Fruit fly (Drosophila melanogaster) whole organism, embryonic: ENCODE data around the gene CG2747.
A peak's percentile ranks its signal among the peaks of the same experiment; 100 is the strongest.

Experiments
- Aef1 ChIP-seq: fragments of 200-800 bp; sonication (Bioruptor generic); IDR thresholded peaks from 3 replicates; pipeline ENCODE4 v1.3.6; 2022; ENCODE audit warnings: missing biosample characterization, missing genetic modification characterization
- CG10274 ChIP-seq: fragments of 200-800 bp; sonication (Bioruptor generic); optimal IDR thresholded peaks from 3 replicates; lab custom pipeline; 2017; ENCODE audit warnings: missing biosample characterization, mild to moderate bottlenecking, missing genetic modification characterization
- CG11504 ChIP-seq: fragments of 200-800 bp; sonication (Bioruptor generic); optimal IDR thresholded peaks from 3 replicates; lab custom pipeline; 2019; ENCODE audit warnings: missing biosample characterization, mild to moderate bottlenecking, missing genetic modification characterization, moderate library complexity
- CG13424 ChIP-seq: fragments of 200-800 bp; sonication (Bioruptor generic); optimal IDR thresholded peaks from 2 replicates; lab custom pipeline; 2019; ENCODE audit warnings: missing biosample characterization, mild to moderate bottlenecking, missing genetic modification characterization, moderate library complexity
- CG15011 ChIP-seq: fragments of 200-800 bp; sonication (Bioruptor generic); optimal IDR thresholded peaks from 3 replicates; lab custom pipeline; 2018; ENCODE audit warnings: missing biosample characterization, mild to moderate bottlenecking, missing genetic modification characterization
- CG15073 ChIP-seq: fragments of 200-800 bp; sonication (Bioruptor generic); optimal IDR thresholded peaks from 2 replicates; lab custom pipeline; 2016; ENCODE audit warnings: missing biosample characterization, missing genetic modification characterization
- CG1529 ChIP-seq: fragments of 200-800 bp; sonication (Bioruptor generic); optimal IDR thresholded peaks from 3 replicates; lab custom pipeline; 2018; ENCODE audit warnings: missing biosample characterization, missing genetic modification characterization
- CG16815 ChIP-seq: fragments of 200-800 bp; sonication (Bioruptor generic); optimal IDR thresholded peaks from 3 replicates; lab custom pipeline; 2017; ENCODE audit warnings: missing biosample characterization, mild to moderate bottlenecking, missing genetic modification characterization
- CG2120 ChIP-seq: fragments of 200-800 bp; sonication (Bioruptor generic); optimal IDR thresholded peaks from 3 replicates; lab custom pipeline; 2016; ENCODE audit warnings: missing biosample characterization, missing genetic modification characterization
- CG2129 ChIP-seq: fragments of 200-800 bp; sonication (Bioruptor generic); IDR thresholded peaks from 2 replicates; pipeline ENCODE4 v1.3.6; 2022; ENCODE audit warnings: missing biosample characterization, missing genetic modification characterization; ENCODE audit not compliant: partially characterized antibody
- CG2202 ChIP-seq: fragments of 200-800 bp; sonication (Bioruptor generic); optimal IDR thresholded peaks from 2 replicates; lab custom pipeline; 2018; ENCODE audit warnings: missing biosample characterization, mild to moderate bottlenecking, missing genetic modification characterization
- CG2678 ChIP-seq: fragments of 200-800 bp; sonication (Bioruptor generic); optimal IDR thresholded peaks from 3 replicates; lab custom pipeline; 2019; ENCODE audit warnings: missing biosample characterization, mild to moderate bottlenecking, missing genetic modification characterization, moderate library complexity
- CG2712 ChIP-seq: fragments of 200-800 bp; optimal IDR thresholded peaks from 3 replicates; lab custom pipeline; 2019; ENCODE audit warnings: missing biosample characterization, mild to moderate bottlenecking, missing genetic modification characterization, moderate library complexity
- CG32772 ChIP-seq: fragments of 200-800 bp; sonication (Bioruptor generic); IDR thresholded peaks from 2 replicates; pipeline ENCODE4 v1.3.6; 2022; ENCODE audit warnings: missing biosample characterization, missing genetic modification characterization
- CG5180 ChIP-seq: fragments of 200-800 bp; sonication (Bioruptor generic); optimal IDR thresholded peaks from 3 replicates; lab custom pipeline; 2017; ENCODE audit warnings: missing biosample characterization, missing genetic modification characterization, mild to moderate bottlenecking, moderate library complexity, missing genetic modification reagents
- CG6254 ChIP-seq: fragments of 200-800 bp; sonication (Bioruptor generic); optimal IDR thresholded peaks from 3 replicates; lab custom pipeline; 2017; ENCODE audit warnings: mild to moderate bottlenecking, missing biosample characterization, missing genetic modification reagents, missing genetic modification characterization
- CG6791 ChIP-seq: fragments of 200-800 bp; sonication (Bioruptor generic); IDR thresholded peaks from 3 replicates; pipeline ENCODE4 v1.3.6; 2022; ENCODE audit warnings: missing biosample characterization, missing genetic modification characterization; ENCODE audit not compliant: partially characterized antibody
- CG7357 ChIP-seq: fragments of 200-800 bp; sonication (Bioruptor generic); IDR thresholded peaks from 3 replicates; pipeline ENCODE4 v1.3.6; 2022; ENCODE audit warnings: missing biosample characterization, missing genetic modification characterization
- CG8290 ChIP-seq, 3 experiments: fragments of 200-800 bp; sonication (Bioruptor generic); optimal IDR thresholded peaks; 2 replicates each; lab custom pipeline; 2016 to 2019; ENCODE audit warnings: missing biosample characterization in 3 of 3, missing genetic modification characterization in 3 of 3, mild to moderate bottlenecking in 2 of 3, moderate library complexity in 1 of 3
- CG8478 ChIP-seq: fragments of >200 bp; optimal IDR thresholded peaks from 2 replicates; lab custom pipeline; 2018
- CG9817 ChIP-seq: fragments of 200-800 bp; sonication (Bioruptor generic); optimal IDR thresholded peaks from 2 replicates; lab custom pipeline; 2018; ENCODE audit warnings: missing biosample characterization, mild to moderate bottlenecking, missing genetic modification characterization, moderate library complexity
- Chrac-16 ChIP-seq: fragments of 200-800 bp; sonication (Bioruptor generic); optimal IDR thresholded peaks from 3 replicates; lab custom pipeline; 2016; ENCODE audit warnings: missing biosample characterization, missing genetic modification characterization
- Deaf1 ChIP-seq: fragments of 200-800 bp; optimal IDR thresholded peaks from 3 replicates; lab custom pipeline; 2019; ENCODE audit warnings: missing biosample characterization, mild to moderate bottlenecking, missing genetic modification characterization, moderate library complexity
- Dek ChIP-seq: fragments of 200-800 bp; sonication (Bioruptor generic); optimal IDR thresholded peaks from 3 replicates; lab custom pipeline; 2019; ENCODE audit warnings: missing biosample characterization, mild to moderate bottlenecking, missing genetic modification characterization, moderate library complexity
- Dref ChIP-seq: fragments of 200-800 bp; sonication (Bioruptor generic); IDR thresholded peaks from 2 replicates; pipeline ENCODE4 v1.3.6; 2022; ENCODE audit warnings: missing biosample characterization, missing genetic modification characterization
- E2f2 ChIP-seq: fragments of 200-800 bp; sonication (Bioruptor generic); IDR thresholded peaks from 2 replicates; pipeline ENCODE4 v1.3.6; 2022; ENCODE audit warnings: missing biosample characterization, missing genetic modification characterization
- HLH3B ChIP-seq: fragments of 200-800 bp; sonication (Bioruptor generic); IDR thresholded peaks from 2 replicates; pipeline ENCODE4 v1.3.6; 2022; ENCODE audit warnings: missing biosample characterization, missing genetic modification characterization
- Hmx ChIP-seq: fragments of 200-800 bp; sonication (Bioruptor generic); optimal IDR thresholded peaks from 2 replicates; lab custom pipeline; 2016; ENCODE audit warnings: missing biosample characterization, missing genetic modification characterization
- Lpt ChIP-seq: fragments of >200 bp; optimal IDR thresholded peaks from 2 replicates; lab custom pipeline; 2018; ENCODE audit warnings: missing biosample characterization, missing genetic modification characterization
- Sin3A ChIP-seq: fragments of >200 bp; optimal IDR thresholded peaks from 2 replicates; lab custom pipeline; 2018
- Taf1 ChIP-seq: fragments of 200-800 bp; sonication (Bioruptor generic); IDR thresholded peaks from 2 replicates; pipeline ENCODE4 v1.3.6; 2022; ENCODE audit warnings: missing biosample characterization, missing genetic modification characterization
- Usf ChIP-seq: fragments of 200-800 bp; sonication (Bioruptor generic); optimal IDR thresholded peaks from 2 replicates; lab custom pipeline; 2017; ENCODE audit warnings: missing genotype, missing biosample characterization, missing genetic modification characterization
- ase ChIP-seq: fragments of 200-800 bp; sonication (Bioruptor generic); IDR thresholded peaks from 3 replicates; pipeline ENCODE4 v1.3.6; 2022; ENCODE audit warnings: missing biosample characterization, missing genetic modification characterization
- cato ChIP-seq: fragments of 200-800 bp; sonication (Bioruptor generic); optimal IDR thresholded peaks from 2 replicates; lab custom pipeline; 2016; ENCODE audit warnings: missing biosample characterization, missing genetic modification characterization, borderline replicate concordance
- ci ChIP-seq: fragments of 200-800 bp; sonication (Bioruptor generic); IDR thresholded peaks from 3 replicates; pipeline ENCODE4 v1.3.6; 2022; ENCODE audit warnings: missing biosample characterization, missing genetic modification characterization
- crc ChIP-seq: fragments of 200-800 bp; sonication (Bioruptor generic); optimal IDR thresholded peaks from 2 replicates; lab custom pipeline; 2016; ENCODE audit warnings: missing biosample characterization, missing genetic modification characterization
- danr ChIP-seq: fragments of 200-800 bp; sonication (Bioruptor generic); IDR thresholded peaks from 2 replicates; pipeline ENCODE4 v1.3.6; 2022; ENCODE audit warnings: missing biosample characterization, missing genetic modification characterization
- dm ChIP-seq: fragments of 200-800 bp; sonication (Bioruptor generic); optimal IDR thresholded peaks from 3 replicates; lab custom pipeline; 2016; ENCODE audit warnings: missing biosample characterization, missing genetic modification characterization
- dmrt99B ChIP-seq: fragments of 200-800 bp; sonication (Bioruptor generic); optimal IDR thresholded peaks from 2 replicates; lab custom pipeline; 2018; ENCODE audit warnings: missing biosample characterization, mild to moderate bottlenecking, missing genetic modification characterization, moderate library complexity
- esg ChIP-seq: fragments of 200-800 bp; sonication (Bioruptor generic); conservative IDR thresholded peaks from 2 replicates; pipeline ENCODE4 v1.3.6; 2022; ENCODE audit warnings: missing biosample characterization, missing genetic modification characterization
- eve ChIP-seq, 2 experiments: fragments of >200 bp; optimal IDR thresholded peaks; 2 replicates each; lab custom pipeline; 2017; ENCODE audit warnings: missing biosample characterization in 2 of 2, missing genetic modification characterization in 2 of 2
- her ChIP-seq: fragments of 200-800 bp; sonication (Bioruptor generic); optimal IDR thresholded peaks from 2 replicates; lab custom pipeline; 2016; ENCODE audit warnings: missing biosample characterization, missing genetic modification characterization
- inv ChIP-seq: fragments of 200-800 bp; sonication (Bioruptor generic); IDR thresholded peaks from 2 replicates; pipeline ENCODE4 v1.3.6; 2022; ENCODE audit warnings: missing biosample characterization, missing genetic modification characterization; ENCODE audit not compliant: partially characterized antibody
- kni ChIP-seq: fragments of 200-800 bp; sonication (Bioruptor generic); optimal IDR thresholded peaks from 3 replicates; lab custom pipeline; 2017; ENCODE audit warnings: mild to moderate bottlenecking, missing biosample characterization, missing genetic modification reagents, missing genetic modification characterization
- lmd ChIP-seq: fragments of 200-800 bp; sonication (Bioruptor generic); IDR thresholded peaks from 2 replicates; pipeline ENCODE4 v1.3.6; 2022; ENCODE audit warnings: missing biosample characterization, missing genetic modification characterization
- nerfin-1 ChIP-seq: fragments of 200-800 bp; sonication (Bioruptor generic); optimal IDR thresholded peaks from 3 replicates; lab custom pipeline; 2019; ENCODE audit warnings: missing biosample characterization, mild to moderate bottlenecking, missing genetic modification characterization, moderate library complexity
- p53 ChIP-seq: fragments of 200-800 bp; sonication (Bioruptor generic); optimal IDR thresholded peaks from 2 replicates; lab custom pipeline; 2016; ENCODE audit warnings: missing biosample characterization, missing genetic modification characterization
- sna ChIP-seq: fragments of 200-800 bp; sonication (Bioruptor generic); IDR thresholded peaks from 2 replicates; pipeline ENCODE4 v1.3.6; 2022; ENCODE audit warnings: missing biosample characterization, missing genetic modification characterization; ENCODE audit not compliant: partially characterized antibody
- stwl ChIP-seq: fragments of 200-800 bp; sonication (Bioruptor generic); optimal IDR thresholded peaks from 3 replicates; lab custom pipeline; 2018; ENCODE audit warnings: missing biosample characterization, mild to moderate bottlenecking, missing genetic modification characterization, moderate library complexity
- tgo ChIP-seq: fragments of 200-800 bp; sonication (Bioruptor generic); IDR thresholded peaks from 3 replicates; pipeline ENCODE4 v1.3.6; 2022; ENCODE audit warnings: missing biosample characterization, missing genetic modification characterization
- tup ChIP-seq: fragments of 200-800 bp; sonication (Bioruptor generic); optimal IDR thresholded peaks from 2 replicates; lab custom pipeline; 2016; ENCODE audit warnings: missing biosample characterization, mild to moderate bottlenecking, missing genetic modification characterization, moderate library complexity
- usp ChIP-seq: fragments of >200 bp; optimal IDR thresholded peaks from 2 replicates; lab custom pipeline; 2017; ENCODE audit warnings: missing biosample characterization, missing genetic modification characterization

Gene CG2747

dm6 chr3R:8072635-8073034, 42.0 kb upstream of the CG2747 start (continued):
- TF ChIP-seq HLH3B (GFP tag; lab: Robert Waterston, UW) (no peak), Usf (GFP tag; lab: Kevin White, UChicago) (no peak), CG13424 (tag; lab: Kevin White, UChicago) (peak; percentile 9), CG7357 (GFP tag; lab: Robert Waterston, UW) (no peak), CG8478 (lab: Kevin White, UChicago) (no peak), CG2678 (tag; lab: Kevin White, UChicago) (peak; percentile 52), dm (GFP tag; lab: Kevin White, UChicago) (no peak), Dref (no peak), CG32772 (GFP tag; lab: Robert Waterston, UW) (no peak), CG2202 (tag; lab: Kevin White, UChicago) (no peak), CG11504 (tag; lab: Kevin White, UChicago) (peak; percentile 66), CG9817 (peak; percentile 22), CG16815 (peak; percentile 37), CG1529 (GFP tag; lab: Kevin White, UChicago) (no peak), CG10274 (GFP tag; lab: Kevin White, UChicago) (no peak), stwl (tag; lab: Kevin White, UChicago) (no peak), Deaf1 (no peak), CG2120 (GFP tag; lab: Kevin White, UChicago) (peak; percentile 63), ase (GFP tag; lab: Robert Waterston, UW) (no peak), Dek (tag; lab: Kevin White, UChicago) (no peak), kni (GFP tag; lab: Kevin White, UChicago) (no peak), crc (no peak), lmd (GFP tag; lab: Robert Waterston, UW) (peak; percentile 41), CG15011 (GFP tag; lab: Kevin White, UChicago) (no peak), inv (GFP tag; lab: Robert Waterston, UW) (no peak), tup (GFP tag; lab: Kevin White, UChicago) (no peak), danr (GFP tag; lab: Robert Waterston, UW) (no peak), CG2712 (no peak), sna (no peak), CG6791 (no peak), Lpt (no peak), CG15073 (GFP tag; lab: Kevin White, UChicago) (no peak), Aef1 (GFP tag; lab: Robert Waterston, UW) (peak; percentile 30; the same call in 2 of the 3 replicates), eve (GFP tag; optimal IDR thresholded peaks at IDR 0.05; lab: Kevin White, UChicago) (no peak), CG2129 (GFP tag; lab: Robert Waterston, UW) (no peak), dmrt99B (peak; percentile 54), p53 (GFP tag; lab: Kevin White, UChicago) (no peak), CG6254 (GFP tag; lab: Kevin White, UChicago) (no peak), usp (GFP tag; lab: Kevin White, UChicago) (no peak), Taf1 (GFP tag; lab: Robert Waterston, UW) (0 out of 2 replicates have a peak, but pooled peaks have one; percentile 24), nerfin-1 (no peak), Chrac-16 (GFP tag; lab: Kevin White, UChicago) (no peak), E2f2 (GFP tag; lab: Robert Waterston, UW) (no peak), tgo (GFP tag; lab: Robert Waterston, UW) (peak; percentile 23; the same call in 1 of the 3 replicates), cato (GFP tag; lab: Kevin White, UChicago) (no peak), ci (GFP tag; lab: Robert Waterston, UW) (no peak), her (GFP tag; lab: Kevin White, UChicago) (no peak), CG8290 (GFP tag; optimal IDR thresholded peaks at IDR 0.05; lab: Kevin White, UChicago) (no peak), CG8290 (tag; optimal IDR thresholded peaks at IDR 0.05; lab: Kevin White, UChicago) (peak in 1 of 2 experiments; percentile 8), Hmx (GFP tag; lab: Kevin White, UChicago) (no peak), esg (GFP tag; lab: Robert Waterston, UW) (no peak), Sin3A (lab: Kevin White, UChicago) (no peak), CG5180 (no peak)
